Worm (Caenorhabditis elegans) whole organism, late embryonic: ENCODE measurements around the gene R03D7.8.

ENCODE experiments used
- C08G9.2 ChIP-seq: sonication (generic microtip); optimal IDR thresholded peaks from 2 replicates; lab custom pipeline; 2016; ENCODE audit warnings: mild to moderate bottlenecking, missing genetic modification characterization, moderate library complexity, missing compliant biosample characterization
- ceh-2 ChIP-seq: sonication (generic microtip); optimal IDR thresholded peaks from 2 replicates; lab custom pipeline; 2016; ENCODE audit warnings: missing genotype, missing genetic modification characterization, missing compliant biosample characterization
- ets-4 ChIP-seq: sonication (generic microtip); optimal IDR thresholded peaks from 2 replicates; lab custom pipeline; 2016; ENCODE audit warnings: missing genetic modification characterization, missing compliant biosample characterization
- fkh-10 ChIP-seq: fragments of 150-350 bp; optimal IDR thresholded peaks from 2 replicates; lab custom pipeline; 2014; ENCODE audit warnings: missing biosample characterization, missing genetic modification reagents, missing genetic modification characterization
- tbx-2 ChIP-seq: sonication (generic microtip); optimal IDR thresholded peaks from 2 replicates; lab custom pipeline; 2016; ENCODE audit warnings: missing genetic modification characterization, missing compliant biosample characterization

ce11 chrII:10935336-10935735 lies 21.4 kb downstream of the R03D7.8 start:
- TF ChIP-seq tbx-2 (tag; lab: Kevin White, UChicago) (no peak), ets-4 (no peak), fkh-10 (GFP tag; lab: Kevin White, UChicago) (no peak), ceh-2 (tag; lab: Kevin White, UChicago) (no peak), C08G9.2 (tag; lab: Kevin White, UChicago) (no peak)
